Worm (Caenorhabditis elegans) whole organism, young adult: ENCODE data around the gene mks-1.

ENCODE experiments used
- B0035.1 ChIP-seq: sonication (generic microtip); optimal IDR thresholded peaks from 2 replicates; lab custom pipeline; 2016; ENCODE audit warnings: missing genetic modification characterization, mild to moderate bottlenecking, missing compliant biosample characterization, missing genotype, missing genetic modification reagents
- C06A6.2 ChIP-seq: fragments of 200-800 bp; sonication (Bioruptor generic); conservative IDR thresholded peaks from 2 replicates; pipeline ENCODE4 v1.3.6; 2022; ENCODE audit warnings: missing genetic modification characterization, missing compliant biosample characterization
- D2030.7 ChIP-seq: fragments of 200-800 bp; sonication (Bioruptor generic); IDR thresholded peaks from 2 replicates; pipeline ENCODE4 v1.3.6; 2022; ENCODE audit warnings: missing genetic modification reagents, missing genetic modification characterization, missing compliant biosample characterization
- F22D6.2 ChIP-seq: sonication (generic microtip); optimal IDR thresholded peaks from 2 replicates; lab custom pipeline; 2016; ENCODE audit warnings: mild to moderate bottlenecking, missing genetic modification characterization, missing compliant biosample characterization
- F33H1.4 ChIP-seq: fragments of 200-800 bp; sonication (Bioruptor generic); IDR thresholded peaks from 2 replicates; pipeline ENCODE4 v1.3.6; 2022; ENCODE audit warnings: missing genetic modification reagents, missing genetic modification characterization, missing compliant biosample characterization
- F39B2.1 ChIP-seq: fragments of 200-800 bp; sonication (Bioruptor generic); IDR thresholded peaks from 2 replicates; pipeline ENCODE4 v1.3.6; 2022; ENCODE audit warnings: missing genetic modification reagents, missing genetic modification characterization, missing compliant biosample characterization
- F55B11.4 ChIP-seq: sonication (generic microtip); optimal IDR thresholded peaks from 2 replicates; lab custom pipeline; 2016; ENCODE audit warnings: missing compliant biosample characterization, missing genetic modification characterization, borderline replicate concordance; ENCODE audit not compliant: insufficient read depth
- Y67H2A.10 ChIP-seq: fragments of 200-800 bp; sonication (Bioruptor generic); conservative IDR thresholded peaks from 2 replicates; pipeline ENCODE4 v1.3.6; 2022; ENCODE audit warnings: missing genetic modification reagents, missing genetic modification characterization, missing compliant biosample characterization
- Y79H2A.3 ChIP-seq: fragments of 200-800 bp; sonication (Bioruptor generic); conservative IDR thresholded peaks from 2 replicates; pipeline ENCODE4 v1.3.6; 2022; ENCODE audit warnings: missing genetic modification reagents, missing genetic modification characterization, missing compliant biosample characterization
- Y95B8A.8 ChIP-seq: fragments of 200-800 bp; sonication (Bioruptor generic); IDR thresholded peaks from 2 replicates; pipeline ENCODE4 v1.3.6; 2022; ENCODE audit warnings: missing genetic modification reagents, missing genetic modification characterization, missing compliant biosample characterization
- ama-1 ChIP-seq, 3 experiments: fragments of 150-350 bp in 1 of 3; sonication (generic microtip) in 2 of 3; optimal IDR thresholded peaks; 2 replicates each; lab custom pipeline; 2014 to 2018; ENCODE audit warnings: missing biosample characterization in 2 of 3, missing genetic modification characterization in 2 of 3, missing genetic modification reagents in 2 of 3
- aptf-2 ChIP-seq: fragments of 200-800 bp; sonication (Bioruptor generic); conservative IDR thresholded peaks from 2 replicates; pipeline ENCODE4 v1.3.6; 2022; ENCODE audit warnings: missing genetic modification reagents, missing genetic modification characterization, missing compliant biosample characterization
- attf-6 ChIP-seq: fragments of 200-800 bp; sonication (Bioruptor generic); IDR thresholded peaks from 2 replicates; pipeline ENCODE4 v1.3.6; 2022; ENCODE audit warnings: missing genetic modification reagents, missing genetic modification characterization, missing compliant biosample characterization
- cebp-1 ChIP-seq, 2 experiments: fragments of 200-800 bp in 1 of 2; sonication (Bioruptor generic) in 1 of 2; sonication (generic microtip) in 1 of 2; IDR thresholded peaks in 1 of 2; optimal IDR thresholded peaks in 1 of 2; 2 replicates each; pipeline versions ENCODE4 v1.3.6 to Lab custom; 2017 to 2022; ENCODE audit warnings: missing compliant biosample characterization in 2 of 2, missing genetic modification characterization in 2 of 2, mild to moderate bottlenecking in 1 of 2, missing genetic modification reagents in 1 of 2, moderate library complexity in 1 of 2
- dox-1 ChIP-seq: fragments of 200-800 bp; sonication (Bioruptor generic); IDR thresholded peaks from 2 replicates; pipeline ENCODE4 v1.3.6; 2022; ENCODE audit warnings: missing genetic modification reagents, missing genetic modification characterization, missing compliant biosample characterization
- ets-4 ChIP-seq: fragments of 200-800 bp; sonication (Bioruptor generic); optimal IDR thresholded peaks from 2 replicates; lab custom pipeline; 2018; ENCODE audit warnings: mild to moderate bottlenecking, missing genetic modification characterization, missing compliant biosample characterization
- hlh-12 ChIP-seq: sonication (generic microtip); optimal IDR thresholded peaks from 2 replicates; lab custom pipeline; 2016; ENCODE audit warnings: missing genetic modification characterization, missing compliant biosample characterization
- hmg-1.2 ChIP-seq: fragments of 200-800 bp; sonication (Bioruptor generic); IDR thresholded peaks from 2 replicates; pipeline ENCODE4 v1.3.6; 2022; ENCODE audit warnings: missing genetic modification reagents, missing genetic modification characterization, missing compliant biosample characterization
- let-607 ChIP-seq, 2 experiments: fragments of 200-800 bp in 1 of 2; sonication (Bioruptor generic) in 1 of 2; sonication (generic microtip) in 1 of 2; optimal IDR thresholded peaks; 2 replicates each; lab custom pipeline; 2016 to 2018; ENCODE audit warnings: mild to moderate bottlenecking in 2 of 2, missing compliant biosample characterization in 2 of 2, missing genetic modification characterization in 2 of 2, moderate library complexity in 2 of 2, missing genotype in 1 of 2
- lin-26 ChIP-seq: fragments of 200-800 bp; sonication (Bioruptor generic); IDR thresholded peaks from 2 replicates; pipeline ENCODE4 v1.3.6; 2022; ENCODE audit warnings: missing genetic modification reagents, missing genetic modification characterization, missing compliant biosample characterization
- lin-54 ChIP-seq: fragments of 200-800 bp; sonication (Bioruptor generic); optimal IDR thresholded peaks from 2 replicates; lab custom pipeline; 2018; ENCODE audit warnings: mild to moderate bottlenecking, missing genetic modification characterization, missing compliant biosample characterization
- madf-3 ChIP-seq: fragments of 200-800 bp; sonication (Bioruptor generic); IDR thresholded peaks from 2 replicates; pipeline ENCODE4 v1.3.6; 2022; ENCODE audit warnings: missing genetic modification reagents, missing genetic modification characterization, missing compliant biosample characterization
- madf-6 ChIP-seq: fragments of 200-800 bp; sonication (Bioruptor generic); IDR thresholded peaks from 2 replicates; pipeline ENCODE4 v1.3.6; 2022; ENCODE audit warnings: missing genetic modification reagents, missing genetic modification characterization, missing compliant biosample characterization
- nfya-1 ChIP-seq: sonication (generic microtip); optimal IDR thresholded peaks from 2 replicates; lab custom pipeline; 2017; ENCODE audit warnings: antibody characterized with exemption, missing compliant biosample characterization, missing genetic modification characterization, borderline replicate concordance; ENCODE audit not compliant: insufficient read depth
- nfyb-1 ChIP-seq: fragments of 200-800 bp; sonication (Bioruptor generic); IDR thresholded peaks from 2 replicates; pipeline ENCODE4 v1.3.6; 2022; ENCODE audit warnings: missing genetic modification reagents, missing genetic modification characterization, missing compliant biosample characterization
- nhr-120 ChIP-seq: fragments of 200-800 bp; sonication (Bioruptor generic); IDR thresholded peaks from 2 replicates; pipeline ENCODE4 v1.3.6; 2022; ENCODE audit warnings: missing genetic modification characterization, missing compliant biosample characterization
- nhr-179 ChIP-seq: sonication (generic microtip); optimal IDR thresholded peaks from 2 replicates; lab custom pipeline; 2016; ENCODE audit warnings: mild to moderate bottlenecking, missing genetic modification characterization, missing compliant biosample characterization
- nhr-80 ChIP-seq: sonication (generic microtip); optimal IDR thresholded peaks from 2 replicates; lab custom pipeline; 2016; ENCODE audit warnings: missing genetic modification characterization, missing compliant biosample characterization
- rcor-1 ChIP-seq: fragments of 200-800 bp; sonication (Bioruptor generic); IDR thresholded peaks from 2 replicates; pipeline ENCODE4 v1.3.6; 2022; ENCODE audit warnings: missing genetic modification reagents, missing genetic modification characterization, missing compliant biosample characterization
- sdz-38 ChIP-seq: sonication (generic microtip); optimal IDR thresholded peaks from 2 replicates; lab custom pipeline; 2016; ENCODE audit warnings: missing genotype, missing genetic modification characterization, missing compliant biosample characterization
- snpc-4 ChIP-seq, 5 experiments: fragments of 150-350 bp in 1 of 5; sonication (generic microtip) in 4 of 5; optimal IDR thresholded peaks; 2 replicates each; lab custom pipeline; 2014 to 2018; ENCODE audit warnings: missing genetic modification characterization in 5 of 5, missing biosample characterization in 3 of 5, antibody characterized with exemption in 2 of 5, mild to moderate bottlenecking in 2 of 5, missing compliant biosample characterization in 2 of 5, missing genotype in 2 of 5, moderate library complexity in 2 of 5, missing genetic modification reagents in 1 of 5
- ztf-25 ChIP-seq: fragments of 200-800 bp; sonication (Bioruptor generic); IDR thresholded peaks from 2 replicates; pipeline ENCODE4 v1.3.6; 2022; ENCODE audit warnings: missing genetic modification reagents, missing genetic modification characterization, missing compliant biosample characterization

The mks-1 gene

DNA sequence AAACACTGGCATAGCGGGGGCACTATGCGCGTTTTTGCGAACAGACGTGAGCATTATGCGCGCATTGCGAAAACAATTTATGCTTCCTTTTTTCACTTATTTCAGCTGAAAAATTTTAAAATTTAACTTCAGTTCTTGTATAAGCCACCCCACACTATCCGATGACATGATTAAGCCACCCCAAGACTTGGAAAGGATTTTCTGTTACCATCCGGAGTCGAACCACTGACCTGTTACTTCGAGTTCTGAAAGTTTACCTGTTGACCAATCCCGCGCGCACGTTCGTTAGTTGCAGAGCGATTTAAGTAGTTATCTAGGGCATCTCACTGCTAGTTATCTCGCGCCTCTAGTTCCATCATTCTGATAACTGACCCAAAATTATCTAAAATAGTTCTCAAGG is 6.4 kb downstream of the mks-1 start:
- TF ChIP-seq D2030.7 (GFP tag; lab: Robert Waterston, UW), result 0 out of 2 replicates have a peak, but pooled peaks have one; percentile 14
- TF ChIP-seq rcor-1 (GFP tag; lab: Robert Waterston, UW), result 0 out of 2 replicates have a peak, but pooled peaks have one; percentile 13
- TF ChIP-seq lin-26 (GFP tag; lab: Robert Waterston, UW), result peak; percentile 57; the same call in 1 of the 2 replicates
- 0 out of 2 replicates have a peak, but pooled peaks have one; percentile 7 for TF ChIP-seq hmg-1.2 (GFP tag; lab: Robert Waterston, UW)
- TF ChIP-seq attf-6 (GFP tag; lab: Robert Waterston, UW), result 0 out of 2 replicates have a peak, but pooled peaks have one; percentile 59
- peak; percentile 22; the same call in 1 of the 2 replicates for TF ChIP-seq madf-6
- TF ChIP-seq, all 124 proteins: peak for 6; not testable (repeated sequence) for 118

DNA sequence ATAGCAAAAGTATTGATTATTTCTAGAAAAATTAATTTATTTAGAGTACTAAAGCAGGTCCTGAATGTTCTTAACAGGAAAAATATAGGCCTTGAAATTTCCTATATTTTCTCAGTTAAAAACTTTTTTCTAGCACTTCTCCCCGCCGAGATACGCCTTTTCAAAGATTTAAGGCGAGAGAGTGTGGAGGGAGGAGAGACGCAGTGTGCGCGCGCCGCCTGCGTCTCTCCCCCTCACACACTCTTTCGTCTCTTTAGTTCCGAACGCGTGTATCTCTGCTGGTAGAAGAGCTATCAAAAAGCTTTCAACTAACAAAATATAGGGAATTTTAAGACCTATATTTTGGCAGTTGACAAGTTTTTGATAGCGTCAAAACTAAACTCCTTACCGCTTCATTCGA is 11.8 kb downstream of the mks-1 start:
- TF ChIP-seq nhr-120 (GFP tag; lab: Robert Waterston, UW) (no peak), B0035.1 (tag; lab: Kevin White, UChicago) (no peak), sdz-38 (tag; lab: Kevin White, UChicago) (no peak), F55B11.4 (tag; lab: Kevin White, UChicago) (no peak), hmg-1.2 (GFP tag; lab: Robert Waterston, UW) (peak; percentile 93), F33H1.4 (GFP tag; lab: Robert Waterston, UW) (no peak), C06A6.2 (GFP tag; lab: Robert Waterston, UW) (no peak), madf-3 (no peak)

DNA sequence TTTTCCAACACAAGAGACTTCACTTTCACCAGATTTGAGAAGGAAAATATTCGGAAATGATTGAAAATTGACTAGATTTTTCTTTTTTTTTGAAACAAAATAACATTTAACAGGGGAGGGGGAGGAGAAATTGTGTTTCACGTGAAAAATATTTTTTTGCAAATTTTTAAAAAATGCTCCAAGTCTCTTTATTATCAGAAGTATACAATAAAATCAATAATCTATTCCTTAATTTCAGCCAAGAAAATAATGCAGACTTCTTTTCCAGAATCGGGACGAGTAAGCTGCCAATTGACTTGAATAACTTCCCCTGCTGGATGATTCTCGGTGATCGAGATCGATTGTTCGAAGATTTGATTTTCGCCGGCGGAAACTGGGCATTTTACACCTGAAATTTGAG is 12.2 kb downstream of the mks-1 start, which contains the start of gene R148.7:
R148.7 (minus strand) TSS at position 101 of the 400 bp plus-strand sequence.
- no peak for TF ChIP-seq Y79H2A.3 (GFP tag; lab: Robert Waterston, UW)
- no peak for TF ChIP-seq hlh-12 (tag; lab: Kevin White, UChicago)
- TF ChIP-seq nhr-179 (tag; lab: Kevin White, UChicago), result no peak
- TF ChIP-seq B0035.1 (tag; lab: Kevin White, UChicago), result no peak
- TF ChIP-seq lin-54 (GFP tag; lab: Kevin White, UChicago), result no peak
- no peak for TF ChIP-seq dox-1
- TF ChIP-seq ama-1 (optimal IDR thresholded peaks at IDR 0.05; lab: Kevin White, UChicago), result no peak
- TF ChIP-seq ama-1 (GFP tag; optimal IDR thresholded peaks at IDR 0.05; lab: Kevin White, UChicago), result no peak
- no peak for TF ChIP-seq ztf-25 (GFP tag; lab: Robert Waterston, UW)
- TF ChIP-seq Y95B8A.8 (GFP tag; lab: Robert Waterston, UW), result no peak
- no peak for TF ChIP-seq ets-4
- no peak for TF ChIP-seq attf-6 (GFP tag; lab: Robert Waterston, UW)
- no peak for TF ChIP-seq nfyb-1 (GFP tag; lab: Robert Waterston, UW)
- TF ChIP-seq cebp-1 (GFP tag; IDR thresholded peaks at IDR 0.05; lab: Robert Waterston, UW), result no peak
- TF ChIP-seq cebp-1 (tag; optimal IDR thresholded peaks at IDR 0.05; lab: Kevin White, UChicago), result no peak

DNA sequence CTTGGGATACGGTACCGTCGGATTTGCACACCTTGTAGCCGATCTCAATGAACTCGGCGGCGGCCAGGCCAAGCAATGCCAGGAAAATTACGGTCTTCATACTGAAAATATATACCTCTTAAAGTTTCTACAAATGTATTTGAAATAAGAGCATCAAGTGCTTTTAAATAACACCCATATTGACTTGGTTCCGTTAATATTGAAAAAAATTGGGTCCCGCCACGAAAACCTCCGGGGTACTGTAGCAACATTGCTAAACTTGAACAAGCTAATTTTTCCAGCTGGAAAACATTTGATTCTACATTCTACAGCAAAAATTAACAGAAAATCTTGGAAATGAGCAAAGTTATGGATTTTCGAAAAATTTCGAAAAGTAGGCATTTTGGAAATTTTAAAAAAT is 13.3 kb downstream of the mks-1 start, which contains the start of gene heh-1:
heh-1 (minus strand) TSS at position 101 of the 400 bp plus-strand sequence.
- TF ChIP-seq nhr-80 (tag; lab: Kevin White, UChicago) (no peak), aptf-2 (0 out of 2 replicates have a peak, but pooled peaks have one; percentile 11), F39B2.1 (GFP tag; lab: Robert Waterston, UW) (no peak)

DNA sequence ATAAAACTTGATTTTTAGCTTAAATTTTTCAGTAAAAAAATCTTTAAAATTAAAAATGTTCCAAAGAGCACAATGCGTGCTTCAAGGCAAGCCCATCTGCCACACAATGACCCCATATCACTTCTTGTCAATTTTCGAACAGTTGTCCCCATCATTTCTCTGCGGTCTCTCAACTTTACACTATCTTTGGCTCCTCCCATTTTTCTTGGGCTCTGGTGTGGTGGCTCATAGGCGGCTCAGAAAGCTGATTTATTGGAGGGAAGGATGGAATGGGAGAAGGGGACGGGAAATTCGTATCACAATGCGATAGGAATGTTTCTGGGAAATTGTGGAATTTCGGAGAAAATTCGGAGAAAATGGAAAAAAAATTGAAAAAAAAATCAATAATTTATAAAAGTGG is 14.5 kb downstream of the mks-1 start:
- TF ChIP-seq sdz-38 (tag; lab: Kevin White, UChicago) (no peak), B0035.1 (tag; lab: Kevin White, UChicago) (no peak), D2030.7 (GFP tag; lab: Robert Waterston, UW) (no peak), snpc-4 (GFP tag; optimal IDR thresholded peaks at IDR 0.05; lab: Kevin White, UChicago) (no peak), snpc-4 (tag; optimal IDR thresholded peaks at IDR 0.05; lab: Kevin White, UChicago) (no peak), F22D6.2 (no peak), Y67H2A.10 (GFP tag; lab: Robert Waterston, UW) (no peak), nhr-80 (tag; lab: Kevin White, UChicago) (no peak), let-607 (tag; optimal IDR thresholded peaks at IDR 0.05; lab: Kevin White, UChicago) (no peak), ztf-25 (GFP tag; lab: Robert Waterston, UW) (no peak), nfya-1 (no peak)
- TF ChIP-seq, all 124 proteins: peak for 0
